Worm (Caenorhabditis elegans) whole organism, L4 larva: Measurements from ENCODE around the gene cct-1.

Experiments
- D1046.2 ChIP-seq: fragments of 200-800 bp; sonication (Bioruptor generic); IDR thresholded peaks from 2 replicates; pipeline ENCODE4 v1.3.6; 2022; ENCODE audit warnings: missing genetic modification characterization, missing compliant biosample characterization
- F10B5.3 ChIP-seq: sonication (generic microtip); optimal IDR thresholded peaks from 2 replicates; lab custom pipeline; 2016; ENCODE audit warnings: mild to moderate bottlenecking, missing genetic modification characterization, missing compliant biosample characterization
- F26F4.8 ChIP-seq: fragments of 200-800 bp; sonication (Bioruptor generic); conservative IDR thresholded peaks from 2 replicates; pipeline ENCODE4 v1.3.6; 2022; ENCODE audit warnings: missing genetic modification characterization, missing compliant biosample characterization
- T26A8.4 ChIP-seq: fragments of 200-800 bp; sonication (Bioruptor generic); IDR thresholded peaks from 2 replicates; pipeline ENCODE4 v1.3.6; 2022; ENCODE audit warnings: missing genetic modification characterization, missing compliant biosample characterization
- Y105C5A.15 ChIP-seq: fragments of 200-800 bp; sonication (Bioruptor generic); IDR thresholded peaks from 2 replicates; pipeline ENCODE4 v1.3.6; 2022; ENCODE audit warnings: missing genetic modification characterization, missing compliant biosample characterization
- ZK337.2 ChIP-seq: fragments of 200-800 bp; sonication (Bioruptor generic); IDR thresholded peaks from 2 replicates; pipeline ENCODE4 v1.3.6; 2022; ENCODE audit warnings: missing genetic modification reagents, missing genetic modification characterization, missing compliant biosample characterization
- aha-1 ChIP-seq: fragments of 150-350 bp; peaks from one replicate; lab custom pipeline; 2014; ENCODE audit warnings: missing biosample characterization, missing genetic modification characterization
- ama-1 ChIP-seq: fragments of 150-350 bp; optimal IDR thresholded peaks from 2 replicates; lab custom pipeline; 2014; ENCODE audit warnings: inconsistent platforms, mixed read lengths
- ceh-20 ChIP-seq: fragments of 200-800 bp; sonication (Bioruptor generic); IDR thresholded peaks from 2 replicates; pipeline ENCODE4 v1.3.6; 2022; ENCODE audit warnings: missing genetic modification reagents, missing genetic modification characterization, missing compliant biosample characterization
- ceh-28 ChIP-seq: fragments of 150-350 bp; optimal IDR thresholded peaks from 2 replicates; lab custom pipeline; 2014; ENCODE audit warnings: missing biosample characterization, missing genetic modification reagents, missing genetic modification characterization
- ceh-32 ChIP-seq: sonication (generic microtip); optimal IDR thresholded peaks from 2 replicates; lab custom pipeline; 2016; ENCODE audit warnings: mild to moderate bottlenecking, missing genetic modification characterization, missing compliant biosample characterization; ENCODE audit not compliant: poor library complexity
- ctbp-1 ChIP-seq: fragments of 200-800 bp; sonication (Bioruptor generic); IDR thresholded peaks from 2 replicates; pipeline ENCODE4 v1.3.6; 2022; ENCODE audit warnings: missing genetic modification reagents, missing genetic modification characterization, missing compliant biosample characterization
- daf-16 ChIP-seq, 3 experiments: sonication (generic microtip); optimal IDR thresholded peaks; 2 replicates each; lab custom pipeline; 2016 to 2017; ENCODE audit warnings: missing genetic modification characterization in 3 of 3, missing genetic modification reagents in 3 of 3, mild to moderate bottlenecking in 2 of 3, missing compliant biosample characterization in 2 of 3, missing biosample characterization in 1 of 3, moderate library complexity in 1 of 3
- daf-19 ChIP-seq: fragments of 200-800 bp; sonication (Bioruptor generic); conservative IDR thresholded peaks from 2 replicates; pipeline ENCODE4 v1.3.6; 2022; ENCODE audit warnings: missing genetic modification characterization, missing compliant biosample characterization
- dmd-8 ChIP-seq: fragments of 200-800 bp; sonication (Bioruptor generic); IDR thresholded peaks from 2 replicates; pipeline ENCODE4 v1.3.6; 2022; ENCODE audit warnings: missing genetic modification characterization, missing compliant biosample characterization
- dpl-1 ChIP-seq: fragments of 150-350 bp; optimal IDR thresholded peaks from 2 replicates; lab custom pipeline; 2014; ENCODE audit warnings: missing biosample characterization, missing genetic modification reagents, missing genetic modification characterization
- egl-27 ChIP-seq: sonication (generic microtip); optimal IDR thresholded peaks from 3 replicates; lab custom pipeline; 2017; ENCODE audit warnings: missing biosample characterization, missing genetic modification reagents, missing genetic modification characterization
- hif-1 ChIP-seq, 2 experiments: sonication (generic microtip); optimal IDR thresholded peaks; 2 replicates each; lab custom pipeline; 2016 to 2017; ENCODE audit warnings: missing compliant biosample characterization in 2 of 2, missing genetic modification characterization in 2 of 2, missing genetic modification reagents in 2 of 2, missing genotype in 2 of 2, mild to moderate bottlenecking in 1 of 2
- hlh-11 ChIP-seq: fragments of 200-800 bp; sonication (Bioruptor generic); optimal IDR thresholded peaks from 2 replicates; lab custom pipeline; 2018; ENCODE audit warnings: mild to moderate bottlenecking, missing genetic modification characterization, missing compliant biosample characterization
- hmg-1.1 ChIP-seq: fragments of 200-800 bp; sonication (Bioruptor generic); IDR thresholded peaks from 2 replicates; pipeline ENCODE4 v1.3.6; 2022; ENCODE audit warnings: missing genetic modification reagents, missing genetic modification characterization, missing compliant biosample characterization
- jun-1 ChIP-seq: fragments of 150-350 bp; optimal IDR thresholded peaks from 2 replicates; lab custom pipeline; 2014; ENCODE audit warnings: missing biosample characterization, missing genetic modification reagents, missing genetic modification characterization
- lin-13 ChIP-seq: fragments of 150-350 bp; optimal IDR thresholded peaks from 2 replicates; lab custom pipeline; 2014; ENCODE audit warnings: missing biosample characterization, missing genetic modification reagents, missing genetic modification characterization
- lin-38 ChIP-seq: fragments of 200-800 bp; sonication (Bioruptor generic); IDR thresholded peaks from 2 replicates; pipeline ENCODE4 v1.3.6; 2022; ENCODE audit warnings: missing genetic modification reagents, missing genetic modification characterization, missing compliant biosample characterization
- lin-39 ChIP-seq: fragments of 150-350 bp; optimal IDR thresholded peaks from 2 replicates; lab custom pipeline; 2014; ENCODE audit warnings: missing biosample characterization, missing genetic modification reagents, missing genetic modification characterization
- lsy-2 ChIP-seq, 2 experiments: fragments of 150-350 bp in 1 of 2; sonication (generic microtip) in 1 of 2; optimal IDR thresholded peaks; 2 replicates each; lab custom pipeline; 2014 to 2017; ENCODE audit warnings: missing biosample characterization in 2 of 2, missing genetic modification characterization in 2 of 2
- mep-1 ChIP-seq: fragments of 150-350 bp; sonication (generic microtip); optimal IDR thresholded peaks from 3 replicates; lab custom pipeline; 2014; ENCODE audit warnings: missing biosample characterization, missing genetic modification characterization
- mes-2 ChIP-seq: sonication (generic microtip); optimal IDR thresholded peaks from 2 replicates; lab custom pipeline; 2016; ENCODE audit warnings: missing genotype, mild to moderate bottlenecking, missing genetic modification characterization, missing compliant biosample characterization; ENCODE audit not compliant: poor library complexity, severe bottlenecking
- mxl-3 ChIP-seq: fragments of 200-800 bp; sonication (Bioruptor generic); optimal IDR thresholded peaks from 2 replicates; lab custom pipeline; 2018; ENCODE audit warnings: mild to moderate bottlenecking, missing genetic modification characterization, missing compliant biosample characterization
- nhr-10 ChIP-seq: fragments of 150-350 bp; optimal IDR thresholded peaks from 2 replicates; lab custom pipeline; 2014; ENCODE audit warnings: missing biosample characterization, missing genetic modification characterization
- nhr-111 ChIP-seq: fragments of 200-800 bp; sonication (Bioruptor generic); optimal IDR thresholded peaks from 2 replicates; lab custom pipeline; 2018; ENCODE audit warnings: mild to moderate bottlenecking, missing genetic modification characterization, missing compliant biosample characterization
- nhr-25 ChIP-seq: sonication (generic microtip); optimal IDR thresholded peaks from 2 replicates; lab custom pipeline; 2017; ENCODE audit warnings: missing genetic modification characterization, mild to moderate bottlenecking, missing compliant biosample characterization, antibody characterized with exemption, moderate library complexity, borderline replicate concordance; ENCODE audit not compliant: insufficient read depth
- nhr-6 ChIP-seq: fragments of 150-350 bp; optimal IDR thresholded peaks from 2 replicates; lab custom pipeline; 2014; ENCODE audit warnings: missing biosample characterization, missing genetic modification characterization
- rbr-2 ChIP-seq: sonication (generic microtip); optimal IDR thresholded peaks from 2 replicates; lab custom pipeline; 2016; ENCODE audit warnings: missing genotype, missing genetic modification characterization, missing compliant biosample characterization
- sdz-12 ChIP-seq: fragments of 200-800 bp; sonication (Bioruptor generic); optimal IDR thresholded peaks from 2 replicates; lab custom pipeline; 2018; ENCODE audit warnings: mild to moderate bottlenecking, missing genetic modification characterization, missing compliant biosample characterization
- snpc-4 ChIP-seq: fragments of 150-350 bp; optimal IDR thresholded peaks from 2 replicates; lab custom pipeline; 2014; ENCODE audit warnings: missing biosample characterization, missing genetic modification characterization
- tag-97 ChIP-seq: fragments of 200-800 bp; sonication (Bioruptor generic); IDR thresholded peaks from 2 replicates; pipeline ENCODE4 v1.3.6; 2022; ENCODE audit warnings: missing genetic modification characterization, missing compliant biosample characterization
- tra-1 ChIP-seq: fragments of 200-800 bp; sonication (Bioruptor generic); IDR thresholded peaks from 2 replicates; pipeline ENCODE4 v1.3.6; 2022; ENCODE audit warnings: missing genetic modification reagents, missing genetic modification characterization, missing compliant biosample characterization
- unc-130 ChIP-seq: sonication (generic microtip); optimal IDR thresholded peaks from 2 replicates; lab custom pipeline; 2016; ENCODE audit warnings: missing genetic modification reagents, missing genetic modification characterization, missing compliant biosample characterization
- unc-39 ChIP-seq: sonication (generic microtip); optimal IDR thresholded peaks from 2 replicates; lab custom pipeline; 2017; ENCODE audit warnings: missing biosample characterization, missing genetic modification characterization
- unc-62 ChIP-seq, 3 experiments: fragments of 150-350 bp in 1 of 3; sonication (generic microtip); optimal IDR thresholded peaks in 2 of 3; peaks in 1 of 3; 1 replicate in 1 of 3; 2 replicates in 2 of 3; lab custom pipeline; 2014 to 2017; ENCODE audit warnings: missing biosample characterization in 3 of 3, missing genetic modification characterization in 3 of 3, missing genetic modification reagents in 3 of 3, missing genotype in 1 of 3
- zfp-3 ChIP-seq: fragments of 200-800 bp; sonication (Bioruptor generic); conservative IDR thresholded peaks from 2 replicates; pipeline ENCODE4 v1.3.6; 2022; ENCODE audit warnings: missing genetic modification reagents, missing genetic modification characterization, missing compliant biosample characterization
- ztf-7 ChIP-seq: fragments of 150-350 bp; optimal IDR thresholded peaks from 2 replicates; lab custom pipeline; 2014; ENCODE audit warnings: missing biosample characterization, missing genetic modification characterization

Gene cct-1

ce11 chrII:8185016-8185493 is at the start of gene cct-1, which contains the start of gene mig-5 (continued):
- TF ChIP-seq mep-1 (tag; lab: Kevin White, UChicago) (peak; percentile 99), daf-19 (GFP tag; lab: Robert Waterston, UW) (no peak), tra-1 (GFP tag; lab: Robert Waterston, UW) (peak; percentile 91)

ce11 chrII:8135953-8136352 is 49.3 kb upstream of the cct-1 start:
- no peak for TF ChIP-seq lin-39 (tag; lab: Kevin White, UChicago)
- no peak for TF ChIP-seq ceh-28 (tag; lab: Kevin White, UChicago)
- no peak for TF ChIP-seq tag-97 (GFP tag; lab: Robert Waterston, UW)
- peak in 1 of 2 experiments; percentile 94 for TF ChIP-seq unc-62 (GFP tag; optimal IDR thresholded peaks at IDR 0.05 in 1 of 2; lab: Kevin White, UChicago)
- TF ChIP-seq unc-62 (tag; optimal IDR thresholded peaks at IDR 0.05; lab: Kevin White, UChicago): no peak

- TF ChIP-seq daf-16 (GFP tag; optimal IDR thresholded peaks at IDR 0.05; lab: Kevin White, UChicago) (no peak), daf-16 (tag; optimal IDR thresholded peaks at IDR 0.05; lab: Kevin White, UChicago) (peak; percentile 54), mes-2 (peak; percentile 8), D1046.2 (GFP tag; lab: Robert Waterston, UW) (no peak), lin-38 (peak; percentile 10; the same call in 1 of the 2 replicates), mxl-3 (GFP tag; lab: Kevin White, UChicago) (no peak)
- TF ChIP-seq, all 104 proteins: peak for 3
Observed at ce11 chrII:8136818-8137217, 48.4 kb upstream of the cct-1 start, which contains the start of gene ctns-1. TSS of gene ctns-1 (minus strand) at chrII:8136918.

- TF ChIP-seq ama-1 (no peak), mes-2 (peak; percentile 43), unc-130 (peak; percentile 32), ceh-20 (no peak), unc-39 (tag; lab: Kevin White, UChicago) (no peak), nhr-10 (tag; lab: Kevin White, UChicago) (no peak), lin-38 (peak; percentile 74), jun-1 (tag; lab: Kevin White, UChicago) (no peak), mep-1 (tag; lab: Kevin White, UChicago) (peak; percentile 30), dpl-1 (GFP tag; lab: Kevin White, UChicago) (peak; percentile 41), sdz-12 (no peak), egl-27 (tag; lab: Kevin White, UChicago) (no peak), ceh-32 (no peak), lsy-2 (tag; optimal IDR thresholded peaks at IDR 0.05; lab: Kevin White, UChicago) (peak in 1 of 2 experiments; percentile 59), F10B5.3 (tag; lab: Kevin White, UChicago) (no peak), hif-1 (tag; optimal IDR thresholded peaks at IDR 0.05; lab: Kevin White, UChicago) (peak in 1 of 2 experiments; percentile 67), hmg-1.1 (peak; percentile 44; the same call in 1 of the 2 replicates), rbr-2 (no peak), aha-1 (tag; lab: Kevin White, UChicago) (peak; percentile 41), nhr-25 (tag; lab: Kevin White, UChicago) (no peak)
Observed at ce11 chrII:8137379-8137778, 47.9 kb upstream of the cct-1 start.

- TF ChIP-seq ctbp-1 (GFP tag; lab: Robert Waterston, UW) (0 out of 2 replicates have a peak, but pooled peaks have one; percentile 28), mxl-3 (GFP tag; lab: Kevin White, UChicago) (peak; percentile 7), zfp-3 (GFP tag; lab: Robert Waterston, UW) (no peak), lin-39 (tag; lab: Kevin White, UChicago) (no peak), dmd-8 (GFP tag; lab: Robert Waterston, UW) (no peak), egl-27 (tag; lab: Kevin White, UChicago) (no peak), ztf-7 (tag; lab: Kevin White, UChicago) (no peak), ZK337.2 (no peak), F26F4.8 (GFP tag; lab: Robert Waterston, UW) (no peak), lin-13 (GFP tag; lab: Kevin White, UChicago) (no peak), snpc-4 (tag; lab: Kevin White, UChicago) (no peak), nhr-6 (tag; lab: Kevin White, UChicago) (no peak), T26A8.4 (GFP tag; lab: Robert Waterston, UW) (no peak), rbr-2 (no peak), jun-1 (tag; lab: Kevin White, UChicago) (no peak), nhr-10 (tag; lab: Kevin White, UChicago) (no peak), hlh-11 (no peak), Y105C5A.15 (GFP tag; lab: Robert Waterston, UW) (no peak), unc-130 (no peak), lsy-2 (tag; optimal IDR thresholded peaks at IDR 0.05; lab: Kevin White, UChicago) (peak in 1 of 2 experiments; percentile 62), nhr-111 (no peak)
Observed at ce11 chrII:8138015-8138546, 47.2 kb upstream of the cct-1 start, which contains the start of gene cdc-48.2. TSS of gene cdc-48.2 (plus strand) at chrII:8138496.
